Worm (Caenorhabditis elegans) whole organism, L3 larva: ENCODE measurements around the gene clc-32.

Experiments used
- ama-1 ChIP-seq: fragments of 150-350 bp; optimal IDR thresholded peaks from 2 replicates; lab custom pipeline; 2018
- ceh-16 ChIP-seq: sonication (generic microtip); optimal IDR thresholded peaks from 2 replicates; lab custom pipeline; 2017; ENCODE audit warnings: missing biosample characterization, missing genetic modification characterization
- ceh-28 ChIP-seq: fragments of 150-350 bp; optimal IDR thresholded peaks from 2 replicates; lab custom pipeline; 2014; ENCODE audit warnings: missing biosample characterization, missing genetic modification reagents, missing genetic modification characterization
- ceh-82 ChIP-seq: fragments of 150-350 bp; optimal IDR thresholded peaks from 2 replicates; lab custom pipeline; 2014; ENCODE audit warnings: missing biosample characterization, missing genetic modification characterization
- ceh-9 ChIP-seq: sonication (generic microtip); optimal IDR thresholded peaks from 2 replicates; lab custom pipeline; 2018; ENCODE audit warnings: missing biosample characterization, missing genetic modification characterization
- daf-12 ChIP-seq: fragments of 150-350 bp; optimal IDR thresholded peaks from 2 replicates; lab custom pipeline; 2014; ENCODE audit warnings: missing biosample characterization, missing genetic modification reagents, missing genetic modification characterization
- egl-27 ChIP-seq: sonication (generic microtip); optimal IDR thresholded peaks from 4 replicates; lab custom pipeline; 2017; ENCODE audit warnings: missing biosample characterization, missing genetic modification reagents, missing genetic modification characterization
- elt-1 ChIP-seq: fragments of 150-350 bp; optimal IDR thresholded peaks from 2 replicates; lab custom pipeline; 2014; ENCODE audit warnings: missing biosample characterization, missing genetic modification characterization
- elt-2 ChIP-seq: sonication (generic microtip); optimal IDR thresholded peaks from 2 replicates; lab custom pipeline; 2016; ENCODE audit warnings: missing genetic modification reagents, mild to moderate bottlenecking, missing genetic modification characterization, missing compliant biosample characterization
- elt-3 ChIP-seq, 3 experiments: fragments of 150-350 bp in 1 of 3; sonication (generic microtip) in 2 of 3; optimal IDR thresholded peaks; 2 replicates in 2 of 3; 4 replicates in 1 of 3; lab custom pipeline; 2014 to 2017; ENCODE audit warnings: missing biosample characterization in 3 of 3, missing genetic modification characterization in 3 of 3
- fkh-10 ChIP-seq: sonication (generic microtip); optimal IDR thresholded peaks from 2 replicates; lab custom pipeline; 2017; ENCODE audit warnings: missing biosample characterization, missing genetic modification reagents, missing genetic modification characterization
- fos-1 ChIP-seq: fragments of 150-350 bp; optimal IDR thresholded peaks from 2 replicates; lab custom pipeline; 2014; ENCODE audit warnings: missing biosample characterization, missing genetic modification characterization
- hmg-11 ChIP-seq: sonication (generic microtip); optimal IDR thresholded peaks from 2 replicates; lab custom pipeline; 2016; ENCODE audit warnings: missing genetic modification characterization, missing compliant biosample characterization
- lsy-12 ChIP-seq: sonication (generic microtip); optimal IDR thresholded peaks from 2 replicates; lab custom pipeline; 2016; ENCODE audit warnings: mild to moderate bottlenecking, missing genetic modification characterization, missing compliant biosample characterization
- nhr-237 ChIP-seq: fragments of 150-350 bp; optimal IDR thresholded peaks from 2 replicates; lab custom pipeline; 2014; ENCODE audit warnings: missing biosample characterization, missing genetic modification characterization
- nhr-25 ChIP-seq: sonication (generic microtip); optimal IDR thresholded peaks from 2 replicates; lab custom pipeline; 2017; ENCODE audit warnings: missing biosample characterization, missing genetic modification characterization
- nhr-28 ChIP-seq: fragments of 150-350 bp; optimal IDR thresholded peaks from 2 replicates; lab custom pipeline; 2014; ENCODE audit warnings: missing biosample characterization, missing genetic modification characterization
- nhr-67 ChIP-seq: fragments of 150-350 bp; optimal IDR thresholded peaks from 2 replicates; lab custom pipeline; 2014; ENCODE audit warnings: missing biosample characterization, missing genetic modification characterization
- nhr-77 ChIP-seq: fragments of 150-350 bp; optimal IDR thresholded peaks from 2 replicates; lab custom pipeline; 2014; ENCODE audit warnings: missing biosample characterization, missing genetic modification characterization
- pha-4 ChIP-seq: fragments of 150-350 bp; optimal IDR thresholded peaks from 2 replicates; lab custom pipeline; 2014; ENCODE audit warnings: missing biosample characterization, missing genetic modification reagents, missing genetic modification characterization
- pqm-1 ChIP-seq: fragments of 150-350 bp; optimal IDR thresholded peaks from 2 replicates; lab custom pipeline; 2017; ENCODE audit warnings: missing biosample characterization, missing genetic modification characterization, inconsistent platforms
- sea-2 ChIP-seq: fragments of 150-350 bp; sonication (generic microtip); optimal IDR thresholded peaks from 4 replicates; lab custom pipeline; 2014; ENCODE audit warnings: missing biosample characterization, missing genetic modification reagents, missing genetic modification characterization
- tbx-2 ChIP-seq: sonication (generic microtip); optimal IDR thresholded peaks from 2 replicates; lab custom pipeline; 2016; ENCODE audit warnings: mild to moderate bottlenecking, missing genetic modification characterization, missing compliant biosample characterization
- unc-39 ChIP-seq: sonication (generic microtip); optimal IDR thresholded peaks from 4 replicates; lab custom pipeline; 2017; ENCODE audit warnings: missing biosample characterization, missing genetic modification characterization
- zag-1 ChIP-seq: fragments of 150-350 bp; optimal IDR thresholded peaks from 2 replicates; lab custom pipeline; 2014; ENCODE audit warnings: missing biosample characterization, missing genetic modification characterization
- ztf-11 ChIP-seq: fragments of 150-350 bp; optimal IDR thresholded peaks from 2 replicates; lab custom pipeline; 2014; ENCODE audit warnings: missing biosample characterization, missing genetic modification characterization
- ztf-4 ChIP-seq: fragments of 150-350 bp; optimal IDR thresholded peaks from 2 replicates; lab custom pipeline; 2014; ENCODE audit warnings: missing biosample characterization, missing genetic modification characterization

Gene clc-32

ce11 chrV:16100103-16100730, 40.8 kb downstream of the clc-32 start, which contains the start of gene cth-1:
Gene cth-1, plus strand, starts transcription at chrV:16100680.
- TF ChIP-seq daf-12 (tag; lab: Kevin White, UChicago) (no peak), elt-1 (tag; lab: Kevin White, UChicago) (peak; percentile 59), ama-1 (no peak), lsy-12 (tag; lab: Kevin White, UChicago) (no peak), elt-3 (tag; optimal IDR thresholded peaks at IDR 0.05; lab: Kevin White, UChicago) (peak in 1 of 3 experiments; percentile 72), fos-1 (tag; lab: Kevin White, UChicago) (no peak), elt-2 (tag; lab: Kevin White, UChicago) (peak; percentile 60), ztf-4 (tag; lab: Kevin White, UChicago) (no peak), pqm-1 (tag; lab: Kevin White, UChicago) (peak; percentile 73)

DNA sequence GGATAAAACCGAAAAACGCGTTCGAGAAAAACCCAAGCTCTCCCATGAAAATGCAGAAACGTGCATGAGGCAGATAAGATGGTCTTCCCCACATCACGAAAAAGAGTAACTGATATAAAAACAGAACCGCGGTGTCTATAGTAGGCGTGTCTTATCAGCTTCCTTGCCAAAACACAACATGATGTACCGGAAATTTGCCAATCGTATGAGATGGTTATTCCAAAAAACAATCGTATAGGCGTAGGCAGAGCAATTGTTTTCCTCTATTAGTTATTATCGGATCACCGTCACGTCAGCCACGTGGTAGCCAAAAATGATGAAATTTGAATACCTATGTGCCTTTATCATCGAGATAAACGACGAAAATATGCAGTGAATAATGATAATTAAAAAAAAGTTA, 41.5 kb downstream of the clc-32 start, which contains the start of gene str-7:
Gene str-7 (minus strand): TSS at position 101 of the 400 bp plus-strand sequence.
- TF ChIP-seq nhr-67 (no peak), pqm-1 (tag; lab: Kevin White, UChicago) (peak; percentile 2)

ce11 chrV:16094862-16095261, 46.1 kb downstream of the clc-32 start:
- TF ChIP-seq hmg-11 (tag; lab: Kevin White, UChicago) (no peak), pqm-1 (tag; lab: Kevin White, UChicago) (peak; percentile 19), zag-1 (tag; lab: Kevin White, UChicago) (no peak), nhr-28 (tag; lab: Kevin White, UChicago) (no peak), elt-2 (tag; lab: Kevin White, UChicago) (peak; percentile 12)

ce11 chrV:16094284-16094683, 46.7 kb downstream of the clc-32 start, which contains the start of gene F22B8.7:
Gene F22B8.7, plus strand, starts transcription at chrV:16094584.
- TF ChIP-seq fos-1 (tag; lab: Kevin White, UChicago) (no peak), egl-27 (tag; lab: Kevin White, UChicago) (no peak), ceh-28 (tag; lab: Kevin White, UChicago) (no peak), unc-39 (tag; lab: Kevin White, UChicago) (no peak), nhr-77 (tag; lab: Kevin White, UChicago) (no peak), nhr-67 (no peak), fkh-10 (GFP tag; lab: Kevin White, UChicago) (no peak), ceh-9 (no peak), sea-2 (GFP tag; lab: Kevin White, UChicago) (no peak), ceh-16 (no peak), nhr-237 (no peak), ceh-82 (tag; lab: Kevin White, UChicago) (no peak)

DNA sequence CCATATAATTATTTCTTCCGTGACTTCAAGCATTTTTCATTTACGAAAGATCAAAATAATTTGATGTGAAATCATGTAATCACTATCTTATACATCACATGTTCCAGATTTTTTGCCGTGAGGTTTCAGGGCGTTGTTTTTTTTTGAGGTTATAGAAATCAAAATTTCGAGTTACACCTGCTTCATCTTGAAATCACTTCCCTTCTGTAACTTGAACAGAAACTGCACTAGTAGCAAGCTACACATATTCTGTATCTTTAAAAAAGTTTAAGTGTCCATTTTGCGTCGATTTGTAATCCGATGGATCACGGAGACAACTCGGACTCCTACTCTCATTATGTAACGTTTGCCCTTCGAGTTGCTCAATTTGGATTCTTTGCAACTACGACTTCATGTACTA, 50.3 kb downstream of the clc-32 start, which contains the start of gene F22B8.3:
Gene F22B8.3 (plus strand): TSS at position 301 of the 400 bp plus-strand sequence.
- no peak for TF ChIP-seq nhr-25 (tag; lab: Kevin White, UChicago)
- TF ChIP-seq tbx-2 = no peak
- TF ChIP-seq sea-2 (GFP tag; lab: Kevin White, UChicago) = no peak
- no peak for TF ChIP-seq pqm-1 (tag; lab: Kevin White, UChicago)
- TF ChIP-seq pha-4 (tag; lab: Kevin White, UChicago) = no peak
- TF ChIP-seq ztf-11 (tag; lab: Kevin White, UChicago) = no peak
